Worm (Caenorhabditis elegans) whole organism, L1 larva: ENCODE measurements around the gene taf-8.

ENCODE experiments used
- C04F5.9 ChIP-seq: sonication (generic microtip); optimal IDR thresholded peaks from 2 replicates; lab custom pipeline; 2016; ENCODE audit warnings: missing genetic modification characterization, missing compliant biosample characterization
- C34B4.2 ChIP-seq: sonication (generic microtip); optimal IDR thresholded peaks from 2 replicates; lab custom pipeline; 2017; ENCODE audit warnings: mild to moderate bottlenecking, missing genetic modification characterization, missing compliant biosample characterization
- ama-1 ChIP-seq: fragments of 150-350 bp; optimal IDR thresholded peaks from 2 replicates; lab custom pipeline; 2014
- blmp-1 ChIP-seq: fragments of 150-350 bp; optimal IDR thresholded peaks from 2 replicates; lab custom pipeline; 2014; ENCODE audit warnings: missing biosample characterization, missing genetic modification characterization
- ceh-8 ChIP-seq: fragments of 200-800 bp; sonication (Bioruptor generic); optimal IDR thresholded peaks from 2 replicates; lab custom pipeline; 2018; ENCODE audit warnings: mild to moderate bottlenecking, missing genetic modification characterization, moderate library complexity, missing compliant biosample characterization
- ceh-82 ChIP-seq, 3 experiments: fragments of 150-350 bp in 1 of 3; sonication (generic microtip) in 2 of 3; optimal IDR thresholded peaks; 2 replicates each; lab custom pipeline; 2014 to 2017; ENCODE audit warnings: missing biosample characterization in 3 of 3, missing genetic modification characterization in 3 of 3
- ces-1 ChIP-seq: fragments of 150-350 bp; optimal IDR thresholded peaks from 2 replicates; lab custom pipeline; 2014; ENCODE audit warnings: missing biosample characterization, missing genetic modification reagents, missing genetic modification characterization
- dpl-1 ChIP-seq, 3 experiments: fragments of 150-350 bp in 2 of 3; sonication (generic microtip) in 1 of 3; optimal IDR thresholded peaks; 2 replicates each; lab custom pipeline; 2014 to 2017; ENCODE audit warnings: missing biosample characterization in 3 of 3, missing genetic modification characterization in 3 of 3, missing genetic modification reagents in 3 of 3
- dsc-1 ChIP-seq: sonication (generic microtip); optimal IDR thresholded peaks from 2 replicates; lab custom pipeline; 2016; ENCODE audit warnings: mild to moderate bottlenecking, missing genetic modification characterization, missing compliant biosample characterization
- efl-3 ChIP-seq: fragments of 200-800 bp; sonication (Bioruptor generic); optimal IDR thresholded peaks from 2 replicates; lab custom pipeline; 2018; ENCODE audit warnings: mild to moderate bottlenecking, missing genetic modification characterization, missing compliant biosample characterization
- egl-13 ChIP-seq: sonication (generic microtip); optimal IDR thresholded peaks from 2 replicates; lab custom pipeline; 2016; ENCODE audit warnings: missing genotype, missing genetic modification reagents, missing genetic modification characterization, missing compliant biosample characterization
- elt-2 ChIP-seq: sonication (generic microtip); optimal IDR thresholded peaks from 2 replicates; lab custom pipeline; 2016; ENCODE audit warnings: missing genetic modification characterization, mild to moderate bottlenecking, inconsistent platforms, missing compliant biosample characterization, missing genetic modification reagents
- elt-3 ChIP-seq, 6 experiments: fragments of 150-350 bp in 1 of 6; sonication (generic microtip); optimal IDR thresholded peaks; 2 replicates each; lab custom pipeline; 2017 to 2018; ENCODE audit warnings: missing biosample characterization in 6 of 6, missing genetic modification characterization in 6 of 6, inconsistent platforms in 1 of 6
- ets-5 ChIP-seq: fragments of 200-800 bp; sonication (Bioruptor generic); IDR thresholded peaks from 2 replicates; pipeline ENCODE4 v1.3.6; 2022; ENCODE audit warnings: missing genetic modification characterization, missing compliant biosample characterization
- fkh-10 ChIP-seq: sonication (generic microtip); optimal IDR thresholded peaks from 2 replicates; lab custom pipeline; 2017; ENCODE audit warnings: missing biosample characterization, missing genetic modification reagents, missing genetic modification characterization
- fkh-4 ChIP-seq: sonication (generic microtip); optimal IDR thresholded peaks from 2 replicates; lab custom pipeline; 2016; ENCODE audit warnings: missing compliant biosample characterization, missing genetic modification characterization, borderline replicate concordance
- fkh-8 ChIP-seq: sonication (generic microtip); optimal IDR thresholded peaks from 2 replicates; lab custom pipeline; 2016; ENCODE audit warnings: mild to moderate bottlenecking, missing genetic modification characterization, missing compliant biosample characterization
- fos-1 ChIP-seq: fragments of 150-350 bp; optimal IDR thresholded peaks from 2 replicates; lab custom pipeline; 2014; ENCODE audit warnings: missing biosample characterization, missing genetic modification characterization
- grh-1 ChIP-seq: fragments of 200-800 bp; sonication (Bioruptor generic); IDR thresholded peaks from 2 replicates; pipeline ENCODE4 v1.3.6; 2022; ENCODE audit warnings: missing genetic modification reagents, missing genetic modification characterization, missing compliant biosample characterization
- hlh-4 ChIP-seq: sonication (generic microtip); optimal IDR thresholded peaks from 2 replicates; lab custom pipeline; 2016; ENCODE audit warnings: mild to moderate bottlenecking, missing genetic modification characterization, missing compliant biosample characterization
- jun-1 ChIP-seq: fragments of 150-350 bp; optimal IDR thresholded peaks from 2 replicates; lab custom pipeline; 2014; ENCODE audit warnings: missing biosample characterization, missing genetic modification reagents, missing genetic modification characterization
- lin-13 ChIP-seq: fragments of 150-350 bp; optimal IDR thresholded peaks from 2 replicates; lab custom pipeline; 2014; ENCODE audit warnings: missing biosample characterization, missing genetic modification reagents, missing genetic modification characterization
- lin-14 ChIP-seq: fragments of 200-800 bp; sonication (Bioruptor generic); optimal IDR thresholded peaks from 2 replicates; lab custom pipeline; 2018; ENCODE audit warnings: mild to moderate bottlenecking, missing genetic modification characterization, moderate library complexity, missing compliant biosample characterization
- lin-15B ChIP-seq: fragments of 150-350 bp; sonication (generic microtip); optimal IDR thresholded peaks from 3 replicates; lab custom pipeline; 2014; ENCODE audit warnings: missing biosample characterization, missing genetic modification characterization
- lin-35 ChIP-seq, 2 experiments: fragments of 150-350 bp; optimal IDR thresholded peaks; 2 replicates each; lab custom pipeline; 2014; ENCODE audit warnings: missing biosample characterization in 2 of 2, missing genetic modification characterization in 2 of 2, missing genetic modification reagents in 2 of 2
- mab-9 ChIP-seq: fragments of 200-800 bp; sonication (Bioruptor generic); IDR thresholded peaks from 2 replicates; pipeline ENCODE4 v1.3.6; 2022; ENCODE audit warnings: missing genetic modification reagents, missing genetic modification characterization, missing compliant biosample characterization
- mdl-1 ChIP-seq, 2 experiments: fragments of 150-350 bp; optimal IDR thresholded peaks; 2 replicates each; lab custom pipeline; 2014 to 2017; ENCODE audit warnings: missing biosample characterization in 2 of 2, missing genetic modification characterization in 2 of 2, inconsistent platforms in 1 of 2
- mef-2 ChIP-seq: fragments of 150-350 bp; optimal IDR thresholded peaks from 2 replicates; lab custom pipeline; 2014; ENCODE audit warnings: missing biosample characterization, missing genetic modification characterization
- mep-1 ChIP-seq: fragments of 150-350 bp; optimal IDR thresholded peaks from 2 replicates; lab custom pipeline; 2014; ENCODE audit warnings: missing biosample characterization, missing genetic modification characterization
- nhr-11 ChIP-seq: fragments of 150-350 bp; optimal IDR thresholded peaks from 2 replicates; lab custom pipeline; 2014; ENCODE audit warnings: missing biosample characterization, missing genetic modification characterization
- nhr-19 ChIP-seq: fragments of 200-800 bp; sonication (Bioruptor generic); conservative IDR thresholded peaks from 2 replicates; pipeline ENCODE4 v1.3.6; 2022; ENCODE audit warnings: missing genetic modification characterization, missing compliant biosample characterization
- nhr-77 ChIP-seq: fragments of 150-350 bp; optimal IDR thresholded peaks from 2 replicates; lab custom pipeline; 2014; ENCODE audit warnings: missing biosample characterization, missing genetic modification characterization
- nhr-85 ChIP-seq: sonication (generic microtip); peaks from one replicate; lab custom pipeline; 2016; ENCODE audit warnings: missing genetic modification characterization, inconsistent platforms, missing compliant biosample characterization
- nhr-90 ChIP-seq: sonication (generic microtip); optimal IDR thresholded peaks from 2 replicates; lab custom pipeline; 2016; ENCODE audit warnings: mild to moderate bottlenecking, missing genetic modification characterization, missing compliant biosample characterization; ENCODE audit not compliant: poor library complexity
- pax-3 ChIP-seq: fragments of 200-800 bp; sonication (Bioruptor generic); optimal IDR thresholded peaks from 2 replicates; lab custom pipeline; 2018; ENCODE audit warnings: mild to moderate bottlenecking, missing genetic modification characterization, moderate library complexity, missing compliant biosample characterization
- pqm-1 ChIP-seq: sonication (generic microtip); optimal IDR thresholded peaks from 3 replicates; lab custom pipeline; 2017; ENCODE audit warnings: missing biosample characterization, missing genetic modification characterization
- rnt-1 ChIP-seq: sonication (generic microtip); optimal IDR thresholded peaks from 2 replicates; lab custom pipeline; 2016; ENCODE audit warnings: mild to moderate bottlenecking, missing genetic modification characterization, moderate library complexity, missing compliant biosample characterization
- snpc-4 ChIP-seq: fragments of 150-350 bp; optimal IDR thresholded peaks from 2 replicates; lab custom pipeline; 2014; ENCODE audit warnings: missing biosample characterization, missing genetic modification characterization
- sptf-1 ChIP-seq: fragments of 150-350 bp; optimal IDR thresholded peaks from 2 replicates; lab custom pipeline; 2014; ENCODE audit warnings: missing biosample characterization, missing genetic modification characterization
- sup-37 ChIP-seq: fragments of 200-800 bp; sonication (Bioruptor generic); optimal IDR thresholded peaks from 2 replicates; lab custom pipeline; 2018; ENCODE audit warnings: mild to moderate bottlenecking, missing genetic modification characterization, missing compliant biosample characterization
- tlp-1 ChIP-seq: fragments of 150-350 bp; optimal IDR thresholded peaks from 2 replicates; lab custom pipeline; 2014; ENCODE audit warnings: missing biosample characterization, missing genetic modification characterization
- unc-130 ChIP-seq: fragments of 150-350 bp; optimal IDR thresholded peaks from 2 replicates; lab custom pipeline; 2017; ENCODE audit warnings: missing biosample characterization, missing genetic modification characterization, inconsistent platforms
- unc-30 ChIP-seq: sonication (generic microtip); optimal IDR thresholded peaks from 2 replicates; lab custom pipeline; 2017; ENCODE audit warnings: missing biosample characterization, missing genetic modification characterization
- unc-86 ChIP-seq: sonication (generic microtip); optimal IDR thresholded peaks from 2 replicates; lab custom pipeline; 2016; ENCODE audit warnings: missing genetic modification characterization, missing compliant biosample characterization
- vab-15 ChIP-seq: sonication (generic microtip); optimal IDR thresholded peaks from 2 replicates; lab custom pipeline; 2017; ENCODE audit warnings: missing genotype, mild to moderate bottlenecking, missing genetic modification characterization, missing compliant biosample characterization
- xbp-1 ChIP-seq: sonication (generic microtip); optimal IDR thresholded peaks from 2 replicates; lab custom pipeline; 2016; ENCODE audit warnings: missing genetic modification characterization, missing compliant biosample characterization
- zag-1 ChIP-seq: fragments of 150-350 bp; optimal IDR thresholded peaks from 2 replicates; lab custom pipeline; 2014; ENCODE audit warnings: missing biosample characterization, missing genetic modification characterization
- ztf-4 ChIP-seq: fragments of 150-350 bp; optimal IDR thresholded peaks from 2 replicates; lab custom pipeline; 2014; ENCODE audit warnings: missing biosample characterization, missing genetic modification characterization

taf-8 gene

DNA sequence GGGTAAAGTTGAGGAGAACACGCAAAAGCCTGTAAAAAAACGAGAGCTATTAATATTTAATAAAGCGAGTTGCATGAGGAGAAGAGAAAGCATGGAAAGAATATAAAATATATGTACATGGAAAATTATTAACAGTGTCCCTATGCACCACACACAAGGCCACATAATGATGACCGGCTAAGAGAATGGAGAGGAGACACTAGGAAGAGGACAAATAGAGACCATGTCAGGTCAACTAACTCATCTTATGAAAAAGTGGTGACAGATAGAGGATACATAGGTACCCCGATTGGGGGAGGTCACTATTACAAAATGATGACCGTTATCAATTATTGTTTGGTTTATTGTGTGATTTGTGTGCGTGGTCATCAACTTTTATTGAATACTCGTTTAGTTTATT is 24.7 kb upstream of the taf-8 start, which contains the start of gene fzr-1:
fzr-1 (minus strand) TSS at position 29 of the 400 bp plus-strand sequence.
- TF ChIP-seq mef-2 (tag; lab: Kevin White, UChicago) (no peak), nhr-90 (tag; lab: Kevin White, UChicago) (no peak), dpl-1 (GFP tag; optimal IDR thresholded peaks at IDR 0.05; lab: Kevin White, UChicago) (no peak), ets-5 (GFP tag; lab: Robert Waterston, UW) (no peak), zag-1 (tag; lab: Kevin White, UChicago) (no peak), grh-1 (GFP tag; lab: Robert Waterston, UW) (no peak), unc-130 (tag; lab: Kevin White, UChicago) (no peak), nhr-11 (tag; lab: Kevin White, UChicago) (no peak), ceh-82 (tag; optimal IDR thresholded peaks at IDR 0.05; lab: Kevin White, UChicago) (no peak), C34B4.2 (no peak), elt-2 (tag; lab: Kevin White, UChicago) (no peak), lin-15B (tag; lab: Kevin White, UChicago) (no peak), sup-37 (GFP tag; lab: Kevin White, UChicago) (no peak)
- TF ChIP-seq, all 84 proteins: peak for 0

DNA sequence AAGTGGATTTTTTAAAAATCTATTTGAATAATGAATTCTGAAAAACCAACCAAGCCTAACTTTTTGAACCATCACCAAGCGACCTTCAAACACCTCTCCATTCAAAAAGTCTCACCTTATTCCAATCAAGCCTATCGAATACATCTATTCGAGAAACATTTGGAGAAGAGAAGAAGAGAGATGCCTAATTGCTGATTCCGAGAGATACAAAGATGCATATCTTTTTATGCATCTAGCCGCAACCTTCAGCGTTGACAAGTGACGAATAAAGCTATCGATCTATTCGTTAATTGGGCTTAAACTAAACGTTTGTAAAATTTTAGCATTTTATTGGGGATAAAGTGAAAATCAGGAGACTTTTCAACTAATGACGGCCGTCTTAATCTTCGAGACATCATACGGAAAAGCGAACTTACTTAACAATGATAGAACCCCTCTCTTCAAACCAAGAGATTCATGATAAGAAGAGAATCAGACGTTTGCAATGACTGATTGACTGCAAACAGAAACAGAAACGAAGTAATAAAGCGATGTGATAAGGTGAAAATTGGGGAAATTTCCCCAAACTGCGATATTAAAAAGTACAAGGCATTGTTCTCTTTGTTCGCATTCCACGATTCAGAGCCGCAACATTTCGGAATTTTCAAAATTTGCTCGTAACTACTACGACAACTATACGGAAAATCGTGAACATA is 24.0 kb upstream of the taf-8 start:
- TF ChIP-seq lin-14 (GFP tag; lab: Kevin White, UChicago) (peak; percentile 50), lin-35 (GFP tag; optimal IDR thresholded peaks at IDR 0.05; lab: Kevin White, UChicago) (no peak), nhr-77 (no peak), hlh-4 (tag; lab: Kevin White, UChicago) (no peak), nhr-85 (tag; lab: Kevin White, UChicago) (peak; percentile 83), mep-1 (tag; lab: Kevin White, UChicago) (peak; percentile 48), sptf-1 (no peak), fkh-10 (GFP tag; lab: Kevin White, UChicago) (no peak), unc-30 (tag; lab: Kevin White, UChicago) (no peak), elt-3 (tag; optimal IDR thresholded peaks at IDR 0.05; lab: Kevin White, UChicago) (peak in 1 of 6 experiments; percentile 24), fkh-8 (no peak), blmp-1 (tag; lab: Kevin White, UChicago) (peak; percentile 56), nhr-90 (tag; lab: Kevin White, UChicago) (no peak), ama-1 (lab: Kevin White, UChicago) (no peak), snpc-4 (tag; lab: Kevin White, UChicago) (no peak), jun-1 (tag; lab: Kevin White, UChicago) (no peak), mab-9 (GFP tag; lab: Robert Waterston, UW) (no peak), unc-130 (tag; lab: Kevin White, UChicago) (no peak), nhr-19 (no peak), xbp-1 (no peak), mdl-1 (tag; optimal IDR thresholded peaks at IDR 0.05; lab: Kevin White, UChicago) (no peak), rnt-1 (peak; percentile 49), pax-3 (tag; lab: Kevin White, UChicago) (no peak), fkh-4 (no peak), pqm-1 (tag; lab: Kevin White, UChicago) (no peak), grh-1 (GFP tag; lab: Robert Waterston, UW) (no peak)

DNA sequence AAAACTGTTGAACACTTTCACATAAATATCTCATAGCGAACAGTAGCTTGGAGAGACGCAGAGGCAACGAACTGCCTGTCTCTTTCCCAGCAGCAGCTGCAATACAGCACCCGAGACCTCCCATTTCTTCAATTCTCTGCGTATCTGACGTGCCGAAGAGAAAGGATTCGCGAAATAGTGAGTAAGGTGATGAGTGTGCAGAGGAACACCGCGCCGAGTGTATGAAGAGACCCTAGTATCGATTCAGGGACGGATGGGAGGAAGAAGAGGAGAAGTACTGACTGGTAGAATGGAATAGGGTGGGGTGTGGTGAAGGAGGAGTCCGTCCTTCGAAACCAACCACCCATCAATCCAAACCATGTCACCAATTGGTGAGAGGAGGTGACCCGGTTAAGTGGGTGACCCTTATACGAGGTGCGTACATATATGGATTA is 23.0 kb upstream of the taf-8 start:
- TF ChIP-seq ces-1 (GFP tag; lab: Kevin White, UChicago) = no peak
- no peak for TF ChIP-seq dsc-1 (tag; lab: Kevin White, UChicago)
- TF ChIP-seq blmp-1 (tag; lab: Kevin White, UChicago) = peak; percentile 95
- TF ChIP-seq C04F5.9 (tag; lab: Kevin White, UChicago) = no peak
- TF ChIP-seq ceh-8 = no peak
- TF ChIP-seq efl-3 = no peak
- peak; percentile 90 for TF ChIP-seq nhr-85 (tag; lab: Kevin White, UChicago)
- TF ChIP-seq hlh-4 (tag; lab: Kevin White, UChicago) = no peak
- TF ChIP-seq nhr-11 (tag; lab: Kevin White, UChicago) = peak; percentile 56
- peak; percentile 53 for TF ChIP-seq fos-1
- peak; percentile 23 for TF ChIP-seq fkh-8
- TF ChIP-seq tlp-1 (tag; lab: Kevin White, UChicago) = no peak
- no peak for TF ChIP-seq unc-30 (tag; lab: Kevin White, UChicago)
- peak; percentile 52 for TF ChIP-seq unc-86 (tag; lab: Kevin White, UChicago)
- peak; percentile 65 for TF ChIP-seq vab-15
- no peak for TF ChIP-seq egl-13
- peak; percentile 50 for TF ChIP-seq nhr-90 (tag; lab: Kevin White, UChicago)
- TF ChIP-seq lin-13 (GFP tag; lab: Kevin White, UChicago) = peak; percentile 29
- no peak for TF ChIP-seq zag-1 (tag; lab: Kevin White, UChicago)
- peak; percentile 68 for TF ChIP-seq ztf-4 (tag; lab: Kevin White, UChicago)
- no peak for TF ChIP-seq mab-9 (GFP tag; lab: Robert Waterston, UW)
